Worm (Caenorhabditis elegans): Measurements from ENCODE around the gene Y75B8A.32.

DNA sequence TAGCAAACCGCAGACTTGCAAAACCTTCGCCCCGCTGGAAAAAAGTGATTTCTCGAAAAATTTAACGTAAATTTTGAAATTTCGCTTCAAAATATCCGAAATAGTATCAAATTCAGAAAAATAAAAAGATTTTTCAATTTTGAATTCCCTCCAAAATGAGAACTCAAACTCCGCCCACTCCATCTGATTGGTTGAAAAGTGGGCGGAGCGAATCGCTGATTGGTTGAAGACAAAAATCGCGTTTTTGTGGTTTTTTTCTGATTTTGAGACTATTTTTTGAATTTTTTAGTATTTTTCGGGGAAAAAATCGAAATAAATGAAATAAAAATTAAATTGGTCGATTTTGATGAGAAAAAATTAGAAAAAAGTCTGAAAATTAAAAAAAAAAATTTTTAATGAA is 9.3 kb downstream of the Y75B8A.32 start:
- TF ChIP-seq W03F9.2 (tag; optimal IDR thresholded peaks at IDR 0.05) (no peak), dao-5 (tag; optimal IDR thresholded peaks at IDR 0.05) (no peak), him-1 (tag; optimal IDR thresholded peaks at IDR 0.05) (no peak)

Measured in whole organism, L4/young adult.